Worm (Caenorhabditis elegans) whole organism, early embryonic: ENCODE measurements around the gene Y45G5AM.7.

ENCODE experiments used
- B0310.2 ChIP-seq: sonication (generic microtip); optimal IDR thresholded peaks from 2 replicates; lab custom pipeline; 2016; ENCODE audit warnings: mild to moderate bottlenecking, missing genetic modification characterization, missing compliant biosample characterization
- F13C5.2 ChIP-seq: sonication (generic microtip); optimal IDR thresholded peaks from 2 replicates; lab custom pipeline; 2017; ENCODE audit warnings: mild to moderate bottlenecking, missing genetic modification characterization, inconsistent platforms, missing compliant biosample characterization
- ama-1 ChIP-seq: fragments of 150-350 bp; optimal IDR thresholded peaks from 2 replicates; lab custom pipeline; 2014
- ceh-13 ChIP-seq: fragments of 200-800 bp; sonication (Bioruptor generic); optimal IDR thresholded peaks from 2 replicates; lab custom pipeline; 2018; ENCODE audit warnings: mild to moderate bottlenecking, missing genetic modification characterization, missing compliant biosample characterization
- hnd-1 ChIP-seq: sonication (generic microtip); optimal IDR thresholded peaks from 2 replicates; lab custom pipeline; 2016; ENCODE audit warnings: missing genetic modification characterization, missing compliant biosample characterization
- pes-1 ChIP-seq: fragments of 200-800 bp; sonication (Bioruptor generic); IDR thresholded peaks from 2 replicates; pipeline ENCODE4 v1.3.6; 2022; ENCODE audit warnings: missing genetic modification reagents, missing genetic modification characterization, missing compliant biosample characterization
- scrt-1 ChIP-seq: fragments of 200-800 bp; sonication (Bioruptor generic); IDR thresholded peaks from 2 replicates; pipeline ENCODE4 v1.3.6; 2022; ENCODE audit warnings: missing genetic modification characterization, missing compliant biosample characterization
- sea-1 ChIP-seq: fragments of 200-800 bp; sonication (Bioruptor generic); conservative IDR thresholded peaks from 2 replicates; pipeline ENCODE4 v1.3.6; 2022; ENCODE audit warnings: missing genetic modification characterization, missing compliant biosample characterization
- tbx-11 ChIP-seq: fragments of 200-800 bp; sonication (Bioruptor generic); IDR thresholded peaks from 2 replicates; pipeline ENCODE4 v1.3.6; 2022; ENCODE audit warnings: missing genetic modification characterization, missing compliant biosample characterization
- tbx-37 ChIP-seq: fragments of 200-800 bp; sonication (Bioruptor generic); conservative IDR thresholded peaks from 2 replicates; pipeline ENCODE4 v1.3.6; 2022; ENCODE audit warnings: missing genetic modification reagents, missing genetic modification characterization, missing compliant biosample characterization
- tra-4 ChIP-seq: sonication (generic microtip); optimal IDR thresholded peaks from 2 replicates; lab custom pipeline; 2017; ENCODE audit warnings: missing genetic modification characterization, missing compliant biosample characterization

DNA sequence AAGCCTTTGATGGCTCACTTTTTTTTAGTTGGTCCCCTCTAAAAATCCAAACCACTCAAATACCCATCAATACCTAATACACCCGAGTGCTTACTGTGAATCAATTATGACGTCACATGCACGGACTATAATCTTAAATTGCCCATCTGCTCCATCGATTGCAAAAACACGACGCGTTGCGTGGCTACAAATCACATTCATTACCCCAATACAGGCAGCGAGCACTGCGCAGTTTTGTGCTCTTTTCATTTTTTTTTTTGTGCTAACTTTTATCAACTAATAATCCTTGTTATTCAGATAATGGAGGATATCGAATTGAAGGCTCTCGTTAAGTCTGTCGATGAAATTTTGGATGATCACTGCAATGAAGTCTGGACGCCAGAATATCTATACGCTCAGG, 10.0 kb downstream of the Y45G5AM.7 start, which contains the start of gene Y45G5AM.5:
- no peak for TF ChIP-seq ceh-13
- TF ChIP-seq ama-1 (lab: Kevin White, UChicago): no peak
- TF ChIP-seq hnd-1: no peak
- TF ChIP-seq F13C5.2 (tag; lab: Kevin White, UChicago): no peak
- no peak for TF ChIP-seq scrt-1 (GFP tag; lab: Robert Waterston, UW)
- no peak for TF ChIP-seq sea-1 (GFP tag; lab: Robert Waterston, UW)
- TF ChIP-seq pes-1 (GFP tag; lab: Robert Waterston, UW): no peak
- no peak for TF ChIP-seq tbx-11 (GFP tag; lab: Robert Waterston, UW)
- no peak for TF ChIP-seq B0310.2 (tag; lab: Kevin White, UChicago)
- no peak for TF ChIP-seq tra-4 (tag; lab: Kevin White, UChicago)
- TF ChIP-seq tbx-37: no peak
